Worm (Caenorhabditis elegans): Measurements from ENCODE around the gene Y51H4A.13.

DNA sequence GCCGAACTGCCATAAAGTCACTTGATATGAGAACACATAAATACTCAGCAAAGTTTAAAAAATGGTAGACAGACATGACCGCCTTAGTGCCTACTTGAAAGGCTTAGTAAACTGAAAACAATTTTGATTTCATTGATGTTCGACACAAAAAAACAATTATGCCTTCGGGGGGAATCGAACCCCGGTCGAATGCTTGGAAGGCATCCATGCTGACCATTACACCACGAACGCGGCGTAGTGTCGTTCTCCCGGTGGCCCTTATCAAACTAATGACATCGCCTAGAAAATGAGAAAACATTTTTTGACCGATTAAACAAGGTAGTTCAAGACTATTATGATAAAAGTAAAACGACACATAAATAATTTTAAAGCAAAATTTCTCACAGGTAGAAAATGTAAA is 38.1 kb upstream of the Y51H4A.13 start:
- TF ChIP-seq lsy-2 (tag; optimal IDR thresholded peaks at IDR 0.05) = peak in 1 of 2 experiments; percentile 58
- no peak for TF ChIP-seq nhr-28 (tag; optimal IDR thresholded peaks at IDR 0.05)
- TF ChIP-seq efl-1 (optimal IDR thresholded peaks at IDR 0.05) = peak in 1 of 2 experiments; percentile 27
- TF ChIP-seq efl-1 (GFP tag; optimal IDR thresholded peaks at IDR 0.05 in 1 of 2) = peak in 1 of 2 experiments; percentile 12
- no peak for TF ChIP-seq egl-27 (tag; optimal IDR thresholded peaks at IDR 0.05)
- no peak for TF ChIP-seq ama-1 (optimal IDR thresholded peaks at IDR 0.05)
- TF ChIP-seq nhr-11 (tag; optimal IDR thresholded peaks at IDR 0.05) = no peak
- peak; percentile 29 for TF ChIP-seq dsc-1 (tag; optimal IDR thresholded peaks at IDR 0.05)
- no peak for TF ChIP-seq swsn-7 (tag; optimal IDR thresholded peaks at IDR 0.05)
- TF ChIP-seq snu-23 (GFP tag; optimal IDR thresholded peaks at IDR 0.05) = peak; percentile 69
- no peak for TF ChIP-seq unc-62 (GFP tag; optimal IDR thresholded peaks at IDR 0.05)
- TF ChIP-seq nhr-76 (tag; optimal IDR thresholded peaks at IDR 0.05) = no peak
- no peak for TF ChIP-seq elt-3 (tag; optimal IDR thresholded peaks at IDR 0.05)
- TF ChIP-seq nhr-47 (tag; optimal IDR thresholded peaks at IDR 0.05) = peak; percentile 22
